Fruit fly (Drosophila melanogaster): ENCODE results near the gene vex.

Gene vex

dm6 chrX:11066252-11066651, 26.6 kb upstream of the vex start, which contains the start of gene CG15203:
TSS of gene CG15203 (plus strand) at chrX:11066552.
- TF ChIP-seq pad (GFP tag; optimal IDR thresholded peaks at IDR 0.05) (no peak), CG7101 (tag; optimal IDR thresholded peaks at IDR 0.05) (no peak), CG11617 (GFP tag; optimal IDR thresholded peaks at IDR 0.05) (no peak), ovo (GFP tag; optimal IDR thresholded peaks at IDR 0.05) (no peak), CG5204 (GFP tag; optimal IDR thresholded peaks at IDR 0.05) (no peak), Mnt (GFP tag; optimal IDR thresholded peaks at IDR 0.05) (no peak), CG1620 (GFP tag; optimal IDR thresholded peaks at IDR 0.05) (no peak), CG14711 (tag; optimal IDR thresholded peaks at IDR 0.05) (no peak), tj (GFP tag; optimal IDR thresholded peaks at IDR 0.05) (no peak), CG33017 (tag; optimal IDR thresholded peaks at IDR 0.05) (no peak), CG12768 (GFP tag; optimal IDR thresholded peaks at IDR 0.05) (no peak), kay (GFP tag; ENCODE audit: borderline replicate concordance) (no peak), bab1 (GFP tag; optimal IDR thresholded peaks at IDR 0.05) (no peak), cnc (optimal IDR thresholded peaks at IDR 0.05) (no peak), Crg-1 (GFP tag; optimal IDR thresholded peaks at IDR 0.05) (no peak), Clk (GFP tag; optimal IDR thresholded peaks at IDR 0.05) (no peak)

DNA sequence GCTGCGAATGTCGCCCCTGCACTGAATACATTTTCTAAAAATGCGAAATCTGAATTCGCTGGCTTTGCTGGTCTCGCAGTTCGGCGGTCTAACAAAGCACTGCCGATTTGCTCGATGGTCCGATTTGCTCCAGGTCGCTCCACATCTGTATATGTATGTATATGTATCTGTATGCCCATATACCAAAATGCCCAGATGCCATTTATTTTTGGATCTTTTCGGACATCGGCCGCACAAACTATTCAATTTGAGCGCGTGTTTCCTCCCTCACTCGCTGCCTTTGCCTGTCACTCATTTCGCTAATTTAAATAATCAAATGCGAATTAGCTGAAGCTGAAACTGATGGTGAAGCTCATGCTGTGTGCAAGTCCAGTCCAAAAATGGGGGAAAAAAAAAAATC, 23.4 kb upstream of the vex start, which contains the start of gene CG1537:
Gene CG1537, minus strand, starts transcription at position 101 of the 400 bp plus-strand sequence.
- no peak for TF ChIP-seq CG33017 (tag; optimal IDR thresholded peaks at IDR 0.05)
- TF ChIP-seq CG7045 (GFP tag; optimal IDR thresholded peaks at IDR 0.05), result no peak
- TF ChIP-seq pad (GFP tag; optimal IDR thresholded peaks at IDR 0.05), result no peak
- TF ChIP-seq cic (GFP tag; optimal IDR thresholded peaks at IDR 0.05), result no peak
- TF ChIP-seq Crg-1 (GFP tag; optimal IDR thresholded peaks at IDR 0.05), result no peak
- no peak for TF ChIP-seq cnc (optimal IDR thresholded peaks at IDR 0.05)
- TF ChIP-seq Mnt (GFP tag; optimal IDR thresholded peaks at IDR 0.05), result no peak
- TF ChIP-seq CG7101 (tag; optimal IDR thresholded peaks at IDR 0.05), result no peak
- TF ChIP-seq CG5204 (GFP tag; optimal IDR thresholded peaks at IDR 0.05), result no peak
- no peak for TF ChIP-seq toe (GFP tag; optimal IDR thresholded peaks at IDR 0.05)
- TF ChIP-seq tj (GFP tag; optimal IDR thresholded peaks at IDR 0.05), result no peak
- no peak for TF ChIP-seq Hr96 (GFP tag; optimal IDR thresholded peaks at IDR 0.05)

- no peak for TF ChIP-seq Crg-1 (GFP tag; optimal IDR thresholded peaks at IDR 0.05)
- TF ChIP-seq bab1 (GFP tag; optimal IDR thresholded peaks at IDR 0.05), result no peak
- TF ChIP-seq CG1620 (GFP tag; optimal IDR thresholded peaks at IDR 0.05), result no peak
- TF ChIP-seq pad (GFP tag; optimal IDR thresholded peaks at IDR 0.05), result no peak
- no peak for TF ChIP-seq CG7045 (GFP tag; optimal IDR thresholded peaks at IDR 0.05)
- no peak for TF ChIP-seq CG5204 (GFP tag; optimal IDR thresholded peaks at IDR 0.05)
- no peak for TF ChIP-seq kay (GFP tag; ENCODE audit: borderline replicate concordance)
- TF ChIP-seq CG33017 (tag; optimal IDR thresholded peaks at IDR 0.05), result no peak
- no peak for TF ChIP-seq CG14711 (tag; optimal IDR thresholded peaks at IDR 0.05)
- no peak for TF ChIP-seq toe (GFP tag; optimal IDR thresholded peaks at IDR 0.05)
Observed at dm6 chrX:11059519-11059918, 19.8 kb upstream of the vex start, which contains the start of gene CG1545. TSS of gene CG1545 (minus strand) at chrX:11059619.

DNA sequence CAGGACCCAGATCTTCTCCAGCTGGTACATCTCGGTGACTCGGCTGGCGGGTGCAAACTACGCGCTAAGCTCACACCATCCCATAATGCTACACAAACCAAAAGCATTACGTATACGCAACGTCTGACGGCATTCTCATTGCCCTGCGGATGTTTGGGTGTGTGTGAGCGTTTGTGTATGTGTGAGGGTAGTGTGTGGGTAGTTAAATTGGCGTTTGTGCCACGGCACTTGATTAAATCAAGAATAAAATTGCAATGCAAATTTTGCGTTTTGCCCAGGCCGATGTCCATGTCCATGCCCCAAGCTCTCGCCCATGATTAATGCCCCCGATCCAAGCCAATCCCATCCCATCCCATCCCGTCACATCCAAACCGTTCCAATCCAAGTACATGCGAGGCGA, 13.8 kb upstream of the vex start, which contains the start of gene CG1552:
Gene CG1552, minus strand, starts transcription at position 101 of the 400 bp plus-strand sequence.
- TF ChIP-seq cnc (optimal IDR thresholded peaks at IDR 0.05) (no peak), CG11617 (GFP tag; optimal IDR thresholded peaks at IDR 0.05) (no peak), CG7101 (tag; optimal IDR thresholded peaks at IDR 0.05) (no peak), kay (GFP tag; ENCODE audit: borderline replicate concordance) (no peak), Hr96 (GFP tag; optimal IDR thresholded peaks at IDR 0.05) (no peak), CG33017 (tag; optimal IDR thresholded peaks at IDR 0.05) (no peak), CG12768 (GFP tag; optimal IDR thresholded peaks at IDR 0.05) (no peak), Clk (GFP tag; optimal IDR thresholded peaks at IDR 0.05) (no peak), Mnt (GFP tag; optimal IDR thresholded peaks at IDR 0.05) (no peak), CG7045 (GFP tag; optimal IDR thresholded peaks at IDR 0.05) (no peak), pad (GFP tag; optimal IDR thresholded peaks at IDR 0.05) (no peak), toe (GFP tag; optimal IDR thresholded peaks at IDR 0.05) (no peak), cic (GFP tag; optimal IDR thresholded peaks at IDR 0.05) (no peak), Crg-1 (GFP tag; optimal IDR thresholded peaks at IDR 0.05) (no peak), CG1620 (GFP tag; optimal IDR thresholded peaks at IDR 0.05) (no peak), bab1 (GFP tag; optimal IDR thresholded peaks at IDR 0.05) (no peak), tj (GFP tag; optimal IDR thresholded peaks at IDR 0.05) (no peak), CG14711 (tag; optimal IDR thresholded peaks at IDR 0.05) (no peak), CG5204 (GFP tag; optimal IDR thresholded peaks at IDR 0.05) (no peak), ovo (GFP tag; optimal IDR thresholded peaks at IDR 0.05) (no peak)

dm6 chrX:11044456-11044855, 4.8 kb upstream of the vex start, which contains the start of gene SmydA-4:
TSS of gene SmydA-4 (plus strand) at chrX:11044756.
- TF ChIP-seq cic (GFP tag; optimal IDR thresholded peaks at IDR 0.05) (no peak), CG7101 (tag; optimal IDR thresholded peaks at IDR 0.05) (no peak), pad (GFP tag; optimal IDR thresholded peaks at IDR 0.05) (no peak), bab1 (GFP tag; optimal IDR thresholded peaks at IDR 0.05) (no peak), Mnt (GFP tag; optimal IDR thresholded peaks at IDR 0.05) (no peak), CG7045 (GFP tag; optimal IDR thresholded peaks at IDR 0.05) (no peak), Clk (GFP tag; optimal IDR thresholded peaks at IDR 0.05) (no peak), CG5204 (GFP tag; optimal IDR thresholded peaks at IDR 0.05) (no peak), CG11617 (GFP tag; optimal IDR thresholded peaks at IDR 0.05) (no peak), CG14711 (tag; optimal IDR thresholded peaks at IDR 0.05) (no peak), cnc (optimal IDR thresholded peaks at IDR 0.05) (no peak)

DNA sequence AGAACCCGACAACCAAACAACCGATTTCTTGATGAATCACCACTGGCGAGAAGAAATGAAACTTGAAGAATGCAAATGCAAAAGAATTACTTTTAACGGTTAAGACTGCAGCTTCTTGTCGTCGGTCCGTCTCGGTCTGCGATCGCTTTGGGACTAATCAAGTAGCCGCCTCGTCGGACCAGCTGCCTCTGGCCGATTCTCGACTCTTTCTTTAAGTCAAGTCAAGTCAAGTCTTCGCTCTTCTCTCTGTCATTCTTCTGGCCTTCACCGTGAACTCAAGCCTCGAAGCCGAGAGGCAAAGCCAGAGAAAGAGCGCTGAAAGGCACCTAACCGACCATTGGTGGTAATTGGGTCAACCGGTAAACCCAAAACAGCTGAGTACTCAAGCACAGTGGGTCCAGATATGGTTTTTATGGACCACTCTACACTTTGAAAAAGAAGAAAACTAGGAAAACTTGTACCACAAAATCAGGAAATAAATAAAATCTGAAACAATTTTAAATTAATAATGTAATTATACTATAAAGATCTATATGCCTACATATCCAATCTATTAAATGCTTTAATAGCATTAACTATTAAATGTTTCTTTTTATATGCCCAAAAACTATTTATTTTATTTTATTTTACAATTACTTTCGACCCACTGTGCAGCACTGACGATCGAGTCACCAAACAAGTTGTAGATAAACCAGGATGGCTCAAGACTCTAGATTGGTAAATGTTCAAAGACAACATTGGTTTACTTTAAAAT, 72.5 kb downstream of the vex start, which contains the start of gene C901:
Gene C901, minus strand, starts transcription at position 157 of the 754 bp plus-strand sequence.
- TF ChIP-seq toe (GFP tag; optimal IDR thresholded peaks at IDR 0.05), result no peak
- no peak for TF ChIP-seq ovo (GFP tag; optimal IDR thresholded peaks at IDR 0.05)
- TF ChIP-seq pad (GFP tag; optimal IDR thresholded peaks at IDR 0.05), result no peak
- no peak for TF ChIP-seq cic (GFP tag; optimal IDR thresholded peaks at IDR 0.05)

Data from whole organism, adult.